Fruit fly (Drosophila melanogaster) whole organism, prepupa: ENCODE measurements around the gene Culd.

ENCODE experiments used
- Blimp-1 ChIP-seq: fragments of 200-800 bp; sonication (Bioruptor generic); optimal IDR thresholded peaks from 3 replicates; lab custom pipeline; 2017; ENCODE audit warnings: missing biosample characterization, missing genetic modification characterization, mild to moderate bottlenecking, moderate library complexity, missing genetic modification reagents
- CG10631 ChIP-seq: fragments of 200-800 bp; sonication (Bioruptor generic); optimal IDR thresholded peaks from 2 replicates; lab custom pipeline; 2016; ENCODE audit warnings: missing biosample characterization, missing genetic modification characterization
- CG10669 ChIP-seq: fragments of 200-800 bp; sonication (Bioruptor generic); optimal IDR thresholded peaks from 3 replicates; lab custom pipeline; 2018; ENCODE audit warnings: missing biosample characterization, mild to moderate bottlenecking, missing genetic modification characterization, moderate library complexity
- CG11294 ChIP-seq: fragments of 200-800 bp; sonication (Bioruptor generic); IDR thresholded peaks from 2 replicates; pipeline ENCODE4 v1.3.6; 2022; ENCODE audit warnings: missing biosample characterization, missing genetic modification characterization
- CG11762 ChIP-seq: fragments of 200-800 bp; sonication (Bioruptor generic); optimal IDR thresholded peaks from 3 replicates; lab custom pipeline; 2016; ENCODE audit warnings: missing biosample characterization, missing genetic modification characterization; ENCODE audit not compliant: insufficient read depth
- CG11902 ChIP-seq: fragments of 200-800 bp; sonication (Bioruptor generic); optimal IDR thresholded peaks from 3 replicates; lab custom pipeline; 2016; ENCODE audit warnings: missing biosample characterization, missing genetic modification characterization
- CG15336 ChIP-seq: fragments of 200-800 bp; sonication (Bioruptor generic); IDR thresholded peaks from 2 replicates; pipeline ENCODE4 v1.3.6; 2022; ENCODE audit warnings: missing biosample characterization, missing genetic modification characterization
- CG16779 ChIP-seq: fragments of 200-800 bp; sonication (Bioruptor generic); optimal IDR thresholded peaks from 3 replicates; lab custom pipeline; 2017; ENCODE audit warnings: missing biosample characterization, mild to moderate bottlenecking, missing genetic modification characterization
- CG3032 ChIP-seq: fragments of 200-800 bp; optimal IDR thresholded peaks from 2 replicates; lab custom pipeline; 2019; ENCODE audit warnings: missing biosample characterization, mild to moderate bottlenecking, missing genetic modification characterization, moderate library complexity
- CG31627 ChIP-seq: fragments of 200-800 bp; sonication (Bioruptor generic); optimal IDR thresholded peaks from 3 replicates; lab custom pipeline; 2016; ENCODE audit warnings: missing biosample characterization, missing genetic modification characterization
- CG32006 ChIP-seq: fragments of 200-800 bp; sonication (Bioruptor generic); optimal IDR thresholded peaks from 3 replicates; lab custom pipeline; 2017; ENCODE audit warnings: missing biosample characterization, mild to moderate bottlenecking, missing genetic modification characterization
- CG3919 ChIP-seq: fragments of 200-800 bp; sonication (Bioruptor generic); optimal IDR thresholded peaks from 3 replicates; lab custom pipeline; 2016; ENCODE audit warnings: missing biosample characterization, missing genetic modification characterization
- CG4318 ChIP-seq: fragments of 200-800 bp; sonication (Bioruptor generic); optimal IDR thresholded peaks from 3 replicates; lab custom pipeline; 2017; ENCODE audit warnings: missing biosample characterization, mild to moderate bottlenecking, missing genetic modification characterization
- CG6163 ChIP-seq: fragments of 200-800 bp; sonication (Bioruptor generic); IDR thresholded peaks from 3 replicates; pipeline ENCODE4 v1.3.6; 2022; ENCODE audit warnings: missing biosample characterization, missing genetic modification characterization
- CG6792 ChIP-seq: fragments of 200-800 bp; sonication (Bioruptor generic); optimal IDR thresholded peaks from 3 replicates; lab custom pipeline; 2016; ENCODE audit warnings: missing biosample characterization, missing genetic modification characterization
- CG6808 ChIP-seq: fragments of 200-800 bp; sonication (Bioruptor generic); optimal IDR thresholded peaks from 3 replicates; lab custom pipeline; 2017; ENCODE audit warnings: missing biosample characterization, missing genetic modification characterization, mild to moderate bottlenecking, moderate library complexity, missing genetic modification reagents
- CG7368 ChIP-seq: fragments of 200-800 bp; sonication (Bioruptor generic); optimal IDR thresholded peaks from 3 replicates; lab custom pipeline; 2016; ENCODE audit warnings: missing biosample characterization, missing genetic modification characterization
- CG8119 ChIP-seq: fragments of 200-800 bp; sonication (Bioruptor generic); IDR thresholded peaks from 3 replicates; pipeline ENCODE4 v1.3.6; 2022; ENCODE audit warnings: missing biosample characterization, missing genetic modification characterization
- CG8319 ChIP-seq: fragments of 200-800 bp; sonication (Bioruptor generic); optimal IDR thresholded peaks from 3 replicates; lab custom pipeline; 2016; ENCODE audit warnings: missing biosample characterization, missing genetic modification characterization
- CG8632 ChIP-seq: fragments of 200-800 bp; sonication (Bioruptor generic); optimal IDR thresholded peaks from 3 replicates; lab custom pipeline; 2016; ENCODE audit warnings: missing biosample characterization, missing genetic modification characterization
- CG9139 ChIP-seq: fragments of 200-800 bp; sonication (Bioruptor generic); optimal IDR thresholded peaks from 3 replicates; lab custom pipeline; 2017; ENCODE audit warnings: missing biosample characterization, mild to moderate bottlenecking, missing genetic modification characterization
- Eip75B ChIP-seq: fragments of 200-800 bp; sonication (Bioruptor generic); optimal IDR thresholded peaks from 3 replicates; lab custom pipeline; 2016; ENCODE audit warnings: missing biosample characterization, missing genetic modification characterization
- Eip78C ChIP-seq: fragments of 200-800 bp; sonication (Bioruptor generic); peaks from one replicate; lab custom pipeline; 2016; ENCODE audit warnings: missing biosample characterization, missing genetic modification characterization
- Eip93F ChIP-seq: fragments of 200-800 bp; sonication (Bioruptor generic); optimal IDR thresholded peaks from 2 replicates; lab custom pipeline; 2016; ENCODE audit warnings: missing biosample characterization, mild to moderate bottlenecking, missing genetic modification characterization
- Ets21C ChIP-seq: fragments of 200-800 bp; sonication (Bioruptor generic); optimal IDR thresholded peaks from 3 replicates; lab custom pipeline; 2016; ENCODE audit warnings: missing biosample characterization, missing genetic modification characterization
- Ets96B ChIP-seq: fragments of 200-800 bp; optimal IDR thresholded peaks from 2 replicates; lab custom pipeline; 2019; ENCODE audit warnings: missing biosample characterization, mild to moderate bottlenecking, missing genetic modification characterization, moderate library complexity
- Gug ChIP-seq: fragments of 200-800 bp; sonication (Bioruptor generic); IDR thresholded peaks from 2 replicates; pipeline ENCODE4 v1.3.6; 2022; ENCODE audit warnings: missing biosample characterization, missing genetic modification characterization
- Hr38 ChIP-seq: sonication (Bioruptor generic); optimal IDR thresholded peaks from 2 replicates; lab custom pipeline; 2016; ENCODE audit warnings: missing biosample characterization, missing genetic modification characterization
- Hr39 ChIP-seq: fragments of 200-800 bp; sonication (Bioruptor generic); optimal IDR thresholded peaks from 2 replicates; lab custom pipeline; 2016; ENCODE audit warnings: missing biosample characterization, missing genetic modification characterization
- Hr4 ChIP-seq: fragments of 200-800 bp; sonication (Bioruptor generic); optimal IDR thresholded peaks from 3 replicates; lab custom pipeline; 2016; ENCODE audit warnings: missing biosample characterization, missing genetic modification characterization
- Lpt ChIP-seq: fragments of 200-800 bp; sonication (Bioruptor generic); optimal IDR thresholded peaks from 3 replicates; lab custom pipeline; 2016; ENCODE audit warnings: missing biosample characterization, missing genetic modification characterization
- Met ChIP-seq: fragments of 200-800 bp; sonication (Bioruptor generic); optimal IDR thresholded peaks from 3 replicates; lab custom pipeline; 2016; ENCODE audit warnings: missing biosample characterization, missing genetic modification characterization
- OdsH ChIP-seq: fragments of 200-800 bp; sonication (Bioruptor generic); optimal IDR thresholded peaks from 3 replicates; lab custom pipeline; 2016; ENCODE audit warnings: missing biosample characterization, missing genetic modification characterization
- Smox ChIP-seq: fragments of 200-800 bp; sonication (Bioruptor generic); optimal IDR thresholded peaks from 3 replicates; lab custom pipeline; 2016; ENCODE audit warnings: missing biosample characterization, missing genetic modification characterization
- Sox102F ChIP-seq: fragments of 200-800 bp; sonication (Bioruptor generic); optimal IDR thresholded peaks from 2 replicates; lab custom pipeline; 2016; ENCODE audit warnings: missing biosample characterization, mild to moderate bottlenecking, missing genetic modification characterization
- Sox14 ChIP-seq: fragments of 200-800 bp; sonication (Bioruptor generic); optimal IDR thresholded peaks from 3 replicates; lab custom pipeline; 2016; ENCODE audit warnings: missing biosample characterization, missing genetic modification characterization
- Sox15 ChIP-seq: fragments of 200-800 bp; sonication (Bioruptor generic); optimal IDR thresholded peaks from 3 replicates; lab custom pipeline; 2016; ENCODE audit warnings: missing biosample characterization, missing genetic modification characterization
- cyc ChIP-seq: fragments of 200-800 bp; sonication (Bioruptor generic); optimal IDR thresholded peaks from 3 replicates; lab custom pipeline; 2016; ENCODE audit warnings: missing biosample characterization, missing genetic modification characterization
- dac ChIP-seq: fragments of 200-800 bp; sonication (Bioruptor generic); optimal IDR thresholded peaks from 2 replicates; lab custom pipeline; 2017; ENCODE audit warnings: missing biosample characterization, mild to moderate bottlenecking, missing genetic modification characterization
- dsx ChIP-seq: fragments of 200-800 bp; optimal IDR thresholded peaks from 3 replicates; lab custom pipeline; 2019; ENCODE audit warnings: missing biosample characterization, mild to moderate bottlenecking, missing genetic modification characterization, moderate library complexity; ENCODE audit not compliant: poor library complexity, severe bottlenecking
- eg ChIP-seq: fragments of 200-800 bp; sonication (Bioruptor generic); IDR thresholded peaks from 3 replicates; pipeline ENCODE4 v1.3.6; 2022; ENCODE audit warnings: missing biosample characterization, missing genetic modification characterization
- fd59A ChIP-seq: fragments of 200-800 bp; sonication (Bioruptor generic); optimal IDR thresholded peaks from 2 replicates; lab custom pipeline; 2017; ENCODE audit warnings: missing biosample characterization, mild to moderate bottlenecking, missing genetic modification characterization, missing genetic modification reagents
- fd85E ChIP-seq: fragments of 200-800 bp; sonication (Bioruptor generic); optimal IDR thresholded peaks from 3 replicates; lab custom pipeline; 2016; ENCODE audit warnings: missing biosample characterization, missing genetic modification characterization
- fkh ChIP-seq: fragments of 200-800 bp; sonication (Bioruptor generic); optimal IDR thresholded peaks from 3 replicates; lab custom pipeline; 2017; ENCODE audit warnings: missing biosample characterization, mild to moderate bottlenecking, missing genetic modification characterization, moderate library complexity
- lz ChIP-seq: fragments of 200-800 bp; sonication (Bioruptor generic); optimal IDR thresholded peaks from 3 replicates; lab custom pipeline; 2016; ENCODE audit warnings: missing biosample characterization, missing genetic modification characterization
- net ChIP-seq: fragments of 200-800 bp; sonication (Bioruptor generic); optimal IDR thresholded peaks from 3 replicates; lab custom pipeline; 2016; ENCODE audit warnings: missing biosample characterization, missing genetic modification characterization
- pdm3 ChIP-seq: fragments of 200-800 bp; sonication (Bioruptor generic); optimal IDR thresholded peaks from 3 replicates; lab custom pipeline; 2016; ENCODE audit warnings: missing biosample characterization, missing genetic modification characterization
- salr ChIP-seq, 2 experiments: fragments of 200-800 bp; sonication (Bioruptor generic); optimal IDR thresholded peaks; 3 replicates each; lab custom pipeline; 2016 to 2018; ENCODE audit warnings: missing biosample characterization in 2 of 2, missing genetic modification characterization in 2 of 2, mild to moderate bottlenecking in 1 of 2
- spab ChIP-seq: fragments of 200-800 bp; sonication (Bioruptor generic); optimal IDR thresholded peaks from 2 replicates; lab custom pipeline; 2017; ENCODE audit warnings: missing biosample characterization, mild to moderate bottlenecking, missing genetic modification characterization, missing genetic modification reagents
- ss ChIP-seq, 2 experiments: fragments of 200-800 bp; sonication (Bioruptor generic); optimal IDR thresholded peaks; 2 replicates in 1 of 2; 3 replicates in 1 of 2; lab custom pipeline; 2017 to 2018; ENCODE audit warnings: mild to moderate bottlenecking in 2 of 2, missing biosample characterization in 2 of 2, missing genetic modification characterization in 2 of 2, moderate library complexity in 1 of 2
- svp ChIP-seq: fragments of 200-800 bp; sonication (Bioruptor generic); peaks from one replicate; lab custom pipeline; 2016; ENCODE audit warnings: missing biosample characterization, missing genetic modification characterization
- topi ChIP-seq: fragments of 200-800 bp; sonication (Bioruptor generic); optimal IDR thresholded peaks from 3 replicates; lab custom pipeline; 2016; ENCODE audit warnings: missing biosample characterization, missing genetic modification characterization
- vri ChIP-seq: fragments of 200-800 bp; sonication (Bioruptor generic); optimal IDR thresholded peaks from 3 replicates; lab custom pipeline; 2016; ENCODE audit warnings: missing biosample characterization, mild to moderate bottlenecking, missing genetic modification characterization

The Culd gene

DNA sequence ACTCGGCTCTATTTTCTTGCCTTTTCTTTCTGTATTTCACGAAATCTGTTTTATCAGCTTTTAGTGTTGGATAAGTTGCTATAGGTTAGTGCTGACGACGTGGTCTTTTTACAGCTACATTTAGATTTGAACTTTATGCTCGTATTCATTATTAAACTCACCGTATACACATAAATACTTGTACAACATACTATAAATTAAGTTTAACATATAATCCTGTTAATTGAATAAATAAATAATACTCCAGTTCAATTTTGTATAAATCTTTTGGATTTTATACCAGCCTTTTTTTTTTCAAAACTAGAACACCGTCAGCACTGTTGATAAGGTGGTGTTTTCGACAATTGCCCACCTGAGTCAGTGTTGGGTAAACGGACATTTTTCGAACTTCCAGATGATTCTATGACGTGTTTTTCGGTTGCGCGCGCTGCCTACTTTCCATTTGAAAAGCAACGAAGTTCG is 47.2 kb downstream of the Culd start, which contains the start of gene BI-1:
TSS of gene BI-1 (minus strand) at position 51 of the 462 bp plus-strand sequence.
- peak; percentile 80 for TF ChIP-seq Eip78C (GFP tag; lab: Kevin White, UChicago)
- no peak for TF ChIP-seq CG10669 (GFP tag; lab: Kevin White, UChicago)
- TF ChIP-seq CG4318 (GFP tag; lab: Kevin White, UChicago): no peak
- TF ChIP-seq CG6792: peak; percentile 37
- TF ChIP-seq ss (GFP tag; optimal IDR thresholded peaks at IDR 0.05; lab: Kevin White, UChicago): no peak
- peak; percentile 59 for TF ChIP-seq cyc
- no peak for TF ChIP-seq CG16779
- TF ChIP-seq dac: no peak
- no peak for TF ChIP-seq OdsH (GFP tag; lab: Kevin White, UChicago)
- no peak for TF ChIP-seq pdm3 (GFP tag; lab: Kevin White, UChicago)
- no peak for TF ChIP-seq Gug
- peak; percentile 39 for TF ChIP-seq Ets96B
- TF ChIP-seq fkh: no peak
- peak; percentile 66 for TF ChIP-seq CG3032
- peak; percentile 22 for TF ChIP-seq CG31627 (GFP tag; lab: Kevin White, UChicago)
- peak; percentile 63 for TF ChIP-seq CG8319 (GFP tag; lab: Kevin White, UChicago)
- TF ChIP-seq Sox14 (GFP tag; lab: Kevin White, UChicago): peak; percentile 28
- no peak for TF ChIP-seq CG7368 (GFP tag; lab: Kevin White, UChicago)
- no peak for TF ChIP-seq Ets21C
- TF ChIP-seq topi (GFP tag; lab: Kevin White, UChicago): peak; percentile 75
- peak; percentile 19 for TF ChIP-seq Sox15 (GFP tag; lab: Kevin White, UChicago)
- TF ChIP-seq fd59A (GFP tag; lab: Kevin White, UChicago): peak; percentile 16
- TF ChIP-seq Eip93F (GFP tag; lab: Kevin White, UChicago): no peak
- TF ChIP-seq spab (GFP tag; lab: Kevin White, UChicago): no peak
- TF ChIP-seq CG8632 (GFP tag; lab: Kevin White, UChicago): peak; percentile 40
- peak; percentile 38 for TF ChIP-seq fd85E (GFP tag; lab: Kevin White, UChicago)
- no peak for TF ChIP-seq Blimp-1 (GFP tag; lab: Kevin White, UChicago)
- TF ChIP-seq CG8119 (GFP tag; lab: Robert Waterston, UW): peak; percentile 22; the same call in 1 of the 3 replicates
- no peak for TF ChIP-seq CG11294
- peak; percentile 69 for TF ChIP-seq lz
- TF ChIP-seq CG11902 (GFP tag; lab: Kevin White, UChicago): no peak
- no peak for TF ChIP-seq CG15336 (GFP tag; lab: Robert Waterston, UW)
- TF ChIP-seq Hr38 (GFP tag; lab: Kevin White, UChicago): no peak
- no peak for TF ChIP-seq CG10631 (GFP tag; lab: Kevin White, UChicago)
- TF ChIP-seq dsx (GFP tag; lab: Kevin White, UChicago): peak; percentile 67
- TF ChIP-seq vri: no peak
- TF ChIP-seq eg (GFP tag; lab: Robert Waterston, UW): no peak
- no peak for TF ChIP-seq CG6163
- TF ChIP-seq Hr39 (GFP tag; lab: Kevin White, UChicago): no peak
- no peak for TF ChIP-seq Eip75B (GFP tag; lab: Kevin White, UChicago)
- no peak for TF ChIP-seq salr (GFP tag; optimal IDR thresholded peaks at IDR 0.05; lab: Kevin White, UChicago)
- TF ChIP-seq CG11762 (GFP tag; lab: Kevin White, UChicago): peak; percentile 43
- TF ChIP-seq Lpt (GFP tag; lab: Kevin White, UChicago): no peak
- TF ChIP-seq CG6808 (GFP tag; lab: Kevin White, UChicago): peak; percentile 52
- no peak for TF ChIP-seq Smox (GFP tag; lab: Kevin White, UChicago)
- no peak for TF ChIP-seq svp (GFP tag; lab: Kevin White, UChicago)
- TF ChIP-seq Hr4 (GFP tag; lab: Kevin White, UChicago): no peak
- TF ChIP-seq CG32006 (GFP tag; lab: Kevin White, UChicago): no peak
- no peak for TF ChIP-seq CG3919 (GFP tag; lab: Kevin White, UChicago)
- no peak for TF ChIP-seq CG9139 (GFP tag; lab: Kevin White, UChicago)
- no peak for TF ChIP-seq Sox102F (GFP tag; lab: Kevin White, UChicago)
- TF ChIP-seq net (GFP tag; lab: Kevin White, UChicago): no peak
- TF ChIP-seq Met (GFP tag; lab: Kevin White, UChicago): no peak
